Worm (Caenorhabditis elegans) whole organism, young adult: ENCODE results near the gene bris-1.

Experiments
- B0261.1 ChIP-seq: sonication (generic microtip); optimal IDR thresholded peaks from 2 replicates; lab custom pipeline; 2016; ENCODE audit warnings: mild to moderate bottlenecking, missing genetic modification characterization, moderate library complexity, missing compliant biosample characterization
- F57A8.1 ChIP-seq: fragments of 200-800 bp; sonication (Bioruptor generic); optimal IDR thresholded peaks from 2 replicates; lab custom pipeline; 2018; ENCODE audit warnings: mild to moderate bottlenecking, missing genetic modification characterization, moderate library complexity, missing compliant biosample characterization
- K12H6.12 ChIP-seq: fragments of 200-800 bp; sonication (Bioruptor generic); optimal IDR thresholded peaks from 2 replicates; lab custom pipeline; 2018; ENCODE audit warnings: mild to moderate bottlenecking, missing genetic modification characterization, missing compliant biosample characterization
- aptf-3 ChIP-seq: fragments of 200-800 bp; sonication (Bioruptor generic); IDR thresholded peaks from 2 replicates; pipeline ENCODE4 v1.3.6; 2022; ENCODE audit warnings: missing genetic modification characterization, missing compliant biosample characterization
- attf-5 ChIP-seq: fragments of 200-800 bp; sonication (Bioruptor generic); optimal IDR thresholded peaks from 2 replicates; lab custom pipeline; 2018; ENCODE audit warnings: mild to moderate bottlenecking, missing genetic modification characterization, missing compliant biosample characterization
- ccch-3 ChIP-seq: fragments of 200-800 bp; sonication (Bioruptor generic); optimal IDR thresholded peaks from 2 replicates; lab custom pipeline; 2018; ENCODE audit warnings: mild to moderate bottlenecking, missing genetic modification characterization, missing compliant biosample characterization
- ceh-91 ChIP-seq: fragments of 200-800 bp; sonication (Bioruptor generic); IDR thresholded peaks from 2 replicates; pipeline ENCODE4 v1.3.6; 2022; ENCODE audit warnings: missing genetic modification reagents, missing genetic modification characterization, missing compliant biosample characterization
- egrh-3 ChIP-seq: fragments of 200-800 bp; sonication (Bioruptor generic); IDR thresholded peaks from 2 replicates; pipeline ENCODE4 v1.3.6; 2022; ENCODE audit warnings: missing genetic modification reagents, missing genetic modification characterization, missing compliant biosample characterization
- hmg-20 ChIP-seq: fragments of 200-800 bp; sonication (Bioruptor generic); IDR thresholded peaks from 2 replicates; pipeline ENCODE4 v1.3.6; 2022; ENCODE audit warnings: missing genetic modification reagents, missing genetic modification characterization, missing compliant biosample characterization
- lin-40 ChIP-seq: sonication (generic microtip); optimal IDR thresholded peaks from 2 replicates; lab custom pipeline; 2016; ENCODE audit warnings: missing genetic modification characterization, mild to moderate bottlenecking, missing compliant biosample characterization, missing genotype, missing genetic modification reagents
- rpc-1 ChIP-seq, 2 experiments: fragments of 150-350 bp in 1 of 2; sonication (generic microtip) in 1 of 2; optimal IDR thresholded peaks; 2 replicates each; lab custom pipeline; 2014 to 2018; ENCODE audit warnings: missing biosample characterization in 1 of 2, missing genetic modification characterization in 1 of 2, missing genetic modification reagents in 1 of 2, missing genotype in 1 of 2
- snpc-4 ChIP-seq, 5 experiments: fragments of 150-350 bp in 1 of 5; sonication (generic microtip) in 4 of 5; optimal IDR thresholded peaks; 2 replicates each; lab custom pipeline; 2014 to 2018; ENCODE audit warnings: missing genetic modification characterization in 5 of 5, missing biosample characterization in 3 of 5, antibody characterized with exemption in 2 of 5, mild to moderate bottlenecking in 2 of 5, missing compliant biosample characterization in 2 of 5, missing genotype in 2 of 5, moderate library complexity in 2 of 5, missing genetic modification reagents in 1 of 5
- unc-62 ChIP-seq: fragments of 150-350 bp; optimal IDR thresholded peaks from 2 replicates; lab custom pipeline; 2014; ENCODE audit warnings: missing biosample characterization, missing genetic modification reagents, missing genetic modification characterization
- ztf-6 ChIP-seq: fragments of 200-800 bp; sonication (Bioruptor generic); IDR thresholded peaks from 2 replicates; pipeline ENCODE4 v1.3.6; 2022; ENCODE audit warnings: missing genetic modification reagents, missing genetic modification characterization, missing compliant biosample characterization

DNA sequence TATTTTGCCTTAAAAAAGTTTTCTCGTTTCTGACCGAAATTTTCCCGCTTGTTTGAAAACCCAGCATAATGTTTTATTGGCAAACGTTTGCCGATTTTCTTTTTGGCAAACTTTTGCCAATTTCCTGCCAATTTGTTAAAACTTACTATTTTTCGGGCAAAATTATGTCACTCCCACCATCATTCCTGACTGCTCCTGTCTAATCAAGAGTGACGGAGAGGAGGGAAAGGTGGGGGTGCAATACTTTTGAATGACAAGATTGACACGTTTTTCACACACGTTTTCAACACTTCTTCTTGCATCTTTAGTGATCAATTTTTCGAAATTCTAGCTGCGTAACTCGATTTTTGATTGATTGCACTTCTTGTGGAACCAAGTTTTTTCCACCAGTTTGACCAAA, 37.6 kb downstream of the bris-1 start:
- TF ChIP-seq aptf-3 (GFP tag; lab: Robert Waterston, UW) (no peak), unc-62 (no peak), ccch-3 (GFP tag; lab: Kevin White, UChicago) (no peak), lin-40 (tag; lab: Kevin White, UChicago) (no peak), F57A8.1 (GFP tag; lab: Kevin White, UChicago) (no peak), ztf-6 (GFP tag; lab: Robert Waterston, UW) (no peak), hmg-20 (GFP tag; lab: Robert Waterston, UW) (no peak), egrh-3 (GFP tag; lab: Robert Waterston, UW) (no peak), attf-5 (GFP tag; lab: Kevin White, UChicago) (no peak), rpc-1 (optimal IDR thresholded peaks at IDR 0.05; lab: Kevin White, UChicago) (no peak), rpc-1 (tag; optimal IDR thresholded peaks at IDR 0.05; lab: Kevin White, UChicago) (no peak), K12H6.12 (no peak), ceh-91 (GFP tag; lab: Robert Waterston, UW) (no peak), snpc-4 (GFP tag; optimal IDR thresholded peaks at IDR 0.05; lab: Kevin White, UChicago) (no peak), snpc-4 (tag; optimal IDR thresholded peaks at IDR 0.05; lab: Kevin White, UChicago) (no peak), B0261.1 (tag; lab: Kevin White, UChicago) (no peak)
